Fruit fly (Drosophila melanogaster) whole organism, embryonic: ENCODE data around the gene Syx8.

Experiments
- Bdp1 ChIP-seq: fragments of 200-800 bp; sonication (Bioruptor generic); optimal IDR thresholded peaks from 3 replicates; lab custom pipeline; 2016; ENCODE audit warnings: missing biosample characterization, missing genetic modification characterization
- CG10147 ChIP-seq: fragments of 200-800 bp; sonication (Bioruptor generic); optimal IDR thresholded peaks from 2 replicates; lab custom pipeline; 2019; ENCODE audit warnings: missing biosample characterization, mild to moderate bottlenecking, missing genetic modification characterization, moderate library complexity
- CG10654 ChIP-seq: fragments of 200-800 bp; sonication (Bioruptor generic); optimal IDR thresholded peaks from 2 replicates; lab custom pipeline; 2016; ENCODE audit warnings: missing biosample characterization, missing genetic modification characterization
- CG11723 ChIP-seq: fragments of 200-800 bp; sonication (Bioruptor generic); optimal IDR thresholded peaks from 2 replicates; lab custom pipeline; 2017; ENCODE audit warnings: missing biosample characterization, mild to moderate bottlenecking, missing genetic modification characterization
- CG1233 ChIP-seq: fragments of 200-800 bp; sonication (Bioruptor generic); optimal IDR thresholded peaks from 4 replicates; lab custom pipeline; 2018; ENCODE audit warnings: missing biosample characterization, mild to moderate bottlenecking, missing genetic modification characterization
- CG12769 ChIP-seq: fragments of 200-800 bp; sonication (Bioruptor generic); optimal IDR thresholded peaks from 2 replicates; lab custom pipeline; 2019; ENCODE audit warnings: missing biosample characterization, mild to moderate bottlenecking, missing genetic modification characterization, moderate library complexity
- CG13775 ChIP-seq: fragments of 200-800 bp; sonication (Bioruptor generic); optimal IDR thresholded peaks from 3 replicates; lab custom pipeline; 2017; ENCODE audit warnings: missing biosample characterization, mild to moderate bottlenecking, missing genetic modification characterization
- CG13894 ChIP-seq: fragments of 200-800 bp; sonication (Bioruptor generic); optimal IDR thresholded peaks from 3 replicates; lab custom pipeline; 2018; ENCODE audit warnings: missing biosample characterization, mild to moderate bottlenecking, missing genetic modification characterization, moderate library complexity
- CG17359 ChIP-seq: fragments of 200-800 bp; sonication (Bioruptor generic); optimal IDR thresholded peaks from 3 replicates; lab custom pipeline; 2018; ENCODE audit warnings: missing biosample characterization, mild to moderate bottlenecking, missing genetic modification characterization, moderate library complexity
- CG30431 ChIP-seq: fragments of 200-800 bp; sonication (Bioruptor generic); optimal IDR thresholded peaks from 2 replicates; lab custom pipeline; 2017; ENCODE audit warnings: missing biosample characterization, missing genetic modification characterization
- CG31365 ChIP-seq: fragments of 200-800 bp; sonication (Bioruptor generic); optimal IDR thresholded peaks from 2 replicates; lab custom pipeline; 2018; ENCODE audit warnings: missing biosample characterization, mild to moderate bottlenecking, missing genetic modification characterization
- CG32767 ChIP-seq: fragments of 200-800 bp; sonication (Bioruptor generic); IDR thresholded peaks from 2 replicates; pipeline ENCODE4 v1.3.6; 2022; ENCODE audit warnings: missing biosample characterization, missing genetic modification characterization
- CG3281 ChIP-seq: fragments of 200-800 bp; sonication (Bioruptor generic); optimal IDR thresholded peaks from 3 replicates; lab custom pipeline; 2017; ENCODE audit warnings: missing biosample characterization, mild to moderate bottlenecking, missing genetic modification characterization
- CG3726 ChIP-seq: fragments of 200-800 bp; sonication (Bioruptor generic); IDR thresholded peaks from 3 replicates; pipeline ENCODE4, ENCODE4 v1.3.6; 2022; ENCODE audit warnings: missing biosample characterization, missing genetic modification characterization
- CG4328 ChIP-seq: fragments of 200-800 bp; sonication (Bioruptor generic); optimal IDR thresholded peaks from 3 replicates; lab custom pipeline; 2017; ENCODE audit warnings: missing biosample characterization, missing genetic modification reagents, missing genetic modification characterization
- CG6175 ChIP-seq: fragments of 200-800 bp; sonication (Bioruptor generic); IDR thresholded peaks from 3 replicates; pipeline ENCODE4 v1.3.6; 2022; ENCODE audit warnings: missing biosample characterization, missing genetic modification characterization
- CG7745 ChIP-seq: fragments of 200-800 bp; sonication (Bioruptor generic); optimal IDR thresholded peaks from 2 replicates; lab custom pipeline; 2018; ENCODE audit warnings: missing biosample characterization, mild to moderate bottlenecking, missing genetic modification characterization, moderate library complexity
- CG8359 ChIP-seq: fragments of 200-800 bp; sonication (Bioruptor generic); optimal IDR thresholded peaks from 2 replicates; lab custom pipeline; 2017; ENCODE audit warnings: missing biosample characterization, mild to moderate bottlenecking, missing genetic modification characterization, borderline replicate concordance
- CG8924 ChIP-seq: fragments of 200-800 bp; optimal IDR thresholded peaks from 3 replicates; lab custom pipeline; 2019; ENCODE audit warnings: missing biosample characterization, mild to moderate bottlenecking, missing genetic modification characterization, moderate library complexity
- CG9437 ChIP-seq: fragments of 200-800 bp; sonication (Bioruptor generic); optimal IDR thresholded peaks from 2 replicates; lab custom pipeline; 2018; ENCODE audit warnings: missing biosample characterization, mild to moderate bottlenecking, missing genetic modification characterization
- CG9817 ChIP-seq: fragments of 200-800 bp; sonication (Bioruptor generic); optimal IDR thresholded peaks from 2 replicates; lab custom pipeline; 2018; ENCODE audit warnings: missing biosample characterization, mild to moderate bottlenecking, missing genetic modification characterization, moderate library complexity
- Dek ChIP-seq: fragments of 200-800 bp; sonication (Bioruptor generic); optimal IDR thresholded peaks from 3 replicates; lab custom pipeline; 2019; ENCODE audit warnings: missing biosample characterization, mild to moderate bottlenecking, missing genetic modification characterization, moderate library complexity
- Dll ChIP-seq: fragments of 200-800 bp; sonication (Bioruptor generic); IDR thresholded peaks from 4 replicates; pipeline ENCODE4 v1.3.6; 2022; ENCODE audit warnings: missing biosample characterization, missing genetic modification characterization; ENCODE audit not compliant: partially characterized antibody
- GATAe ChIP-seq: fragments of 200-800 bp; sonication (Bioruptor generic); conservative IDR thresholded peaks from 2 replicates; pipeline ENCODE4 v1.3.6; 2022; ENCODE audit warnings: missing biosample characterization, missing genetic modification characterization
- HLHmδ ChIP-seq: fragments of 200-800 bp; sonication (Bioruptor generic); optimal IDR thresholded peaks from 2 replicates; lab custom pipeline; 2018; ENCODE audit warnings: missing biosample characterization, mild to moderate bottlenecking, missing genetic modification characterization, moderate library complexity
- Hr78 ChIP-seq, 2 experiments: fragments of 200-800 bp in 1 of 2; fragments of >200 bp in 1 of 2; sonication (Bioruptor generic) in 1 of 2; optimal IDR thresholded peaks; 2 replicates each; lab custom pipeline; 2017 to 2019; ENCODE audit warnings: missing biosample characterization in 2 of 2, missing genetic modification characterization in 2 of 2, mild to moderate bottlenecking in 1 of 2, moderate library complexity in 1 of 2
- Med ChIP-seq: fragments of 200-800 bp; sonication (Bioruptor generic); peaks from one replicate; lab custom pipeline; 2016; ENCODE audit warnings: missing biosample characterization, missing genetic modification characterization, mild to moderate bottlenecking, inconsistent platforms, moderate library complexity
- Sry-δ ChIP-seq: fragments of 200-800 bp; sonication (Bioruptor generic); optimal IDR thresholded peaks from 2 replicates; lab custom pipeline; 2016; ENCODE audit warnings: missing biosample characterization, missing genetic modification characterization
- ac ChIP-seq: fragments of 200-800 bp; sonication (Bioruptor generic); optimal IDR thresholded peaks from 3 replicates; lab custom pipeline; 2017; ENCODE audit warnings: missing biosample characterization, mild to moderate bottlenecking, missing genetic modification characterization
- ara ChIP-seq: fragments of 200-800 bp; sonication (Bioruptor generic); IDR thresholded peaks from 2 replicates; pipeline ENCODE4 v1.3.6; 2022; ENCODE audit warnings: missing biosample characterization, missing genetic modification characterization
- bbx ChIP-seq: fragments of 200-800 bp; sonication (Bioruptor generic); IDR thresholded peaks from 2 replicates; pipeline ENCODE4 v1.3.6; 2022; ENCODE audit warnings: missing biosample characterization, missing genetic modification characterization; ENCODE audit not compliant: partially characterized antibody
- bigmax ChIP-seq: fragments of 200-800 bp; sonication (Bioruptor generic); optimal IDR thresholded peaks from 2 replicates; lab custom pipeline; 2018; ENCODE audit warnings: missing biosample characterization, mild to moderate bottlenecking, missing genetic modification characterization
- bsh ChIP-seq, 2 experiments: fragments of 200-800 bp; sonication (Bioruptor generic); optimal IDR thresholded peaks; 2 replicates each; lab custom pipeline; 2017 to 2018; ENCODE audit warnings: mild to moderate bottlenecking in 2 of 2, missing biosample characterization in 2 of 2, missing genetic modification characterization in 2 of 2, moderate library complexity in 1 of 2
- cas ChIP-seq: fragments of 200-800 bp; sonication (Bioruptor generic); IDR thresholded peaks from 2 replicates; pipeline ENCODE4 v1.3.6; 2022; ENCODE audit warnings: missing biosample characterization, missing genetic modification characterization
- cato ChIP-seq: fragments of 200-800 bp; sonication (Bioruptor generic); optimal IDR thresholded peaks from 2 replicates; lab custom pipeline; 2016; ENCODE audit warnings: missing biosample characterization, missing genetic modification characterization, borderline replicate concordance
- crp ChIP-seq, 2 experiments: fragments of 200-800 bp; sonication (Bioruptor generic); optimal IDR thresholded peaks; 2 replicates in 1 of 2; 3 replicates in 1 of 2; lab custom pipeline; 2017; ENCODE audit warnings: missing biosample characterization in 2 of 2, missing genetic modification characterization in 2 of 2, mild to moderate bottlenecking in 1 of 2, moderate library complexity in 1 of 2
- fru ChIP-seq: fragments of >200 bp; optimal IDR thresholded peaks from 2 replicates; lab custom pipeline; 2017
- ftz-f1 ChIP-seq: fragments of 200-800 bp; sonication (Bioruptor generic); optimal IDR thresholded peaks from 2 replicates; lab custom pipeline; 2016; ENCODE audit warnings: missing biosample characterization, missing genetic modification characterization
- insv ChIP-seq, 2 experiments: fragments of 200-800 bp; sonication (Bioruptor generic); optimal IDR thresholded peaks; 3 replicates each; lab custom pipeline; 2016 to 2018; ENCODE audit warnings: missing biosample characterization in 2 of 2, missing genetic modification characterization in 2 of 2
- kni ChIP-seq: fragments of 200-800 bp; sonication (Bioruptor generic); optimal IDR thresholded peaks from 3 replicates; lab custom pipeline; 2017; ENCODE audit warnings: mild to moderate bottlenecking, missing biosample characterization, missing genetic modification reagents, missing genetic modification characterization
- luna ChIP-seq: fragments of 200-800 bp; sonication (Bioruptor generic); optimal IDR thresholded peaks from 2 replicates; lab custom pipeline; 2016; ENCODE audit warnings: missing biosample characterization, missing genetic modification characterization
- nom ChIP-seq: fragments of 200-800 bp; sonication (Bioruptor generic); optimal IDR thresholded peaks from 2 replicates; lab custom pipeline; 2017; ENCODE audit warnings: missing biosample characterization, missing genetic modification characterization, mild to moderate bottlenecking, moderate library complexity, missing genetic modification reagents
- p53 ChIP-seq: fragments of 200-800 bp; sonication (Bioruptor generic); optimal IDR thresholded peaks from 2 replicates; lab custom pipeline; 2016; ENCODE audit warnings: missing biosample characterization, missing genetic modification characterization
- scrt ChIP-seq: fragments of 200-800 bp; sonication (Bioruptor generic); optimal IDR thresholded peaks from 2 replicates; lab custom pipeline; 2018; ENCODE audit warnings: missing biosample characterization, mild to moderate bottlenecking, missing genetic modification characterization, moderate library complexity
- sens ChIP-seq: fragments of 200-800 bp; sonication (Bioruptor generic); peaks from one replicate; lab custom pipeline; 2016; ENCODE audit warnings: missing biosample characterization, missing genetic modification characterization
- stc ChIP-seq: fragments of 200-800 bp; sonication (Bioruptor generic); IDR thresholded peaks from 2 replicates; pipeline ENCODE4 v1.3.6; 2022; ENCODE audit warnings: missing biosample characterization, missing genetic modification characterization
- tgo ChIP-seq: fragments of 200-800 bp; sonication (Bioruptor generic); IDR thresholded peaks from 3 replicates; pipeline ENCODE4 v1.3.6; 2022; ENCODE audit warnings: missing biosample characterization, missing genetic modification characterization
- tna ChIP-seq: fragments of 200-800 bp; sonication (Bioruptor generic); IDR thresholded peaks from 2 replicates; pipeline ENCODE4 v1.3.6; 2022; ENCODE audit warnings: missing biosample characterization, missing genetic modification characterization; ENCODE audit not compliant: partially characterized antibody
- trh ChIP-seq: fragments of 200-800 bp; sonication (Bioruptor generic); optimal IDR thresholded peaks from 2 replicates; lab custom pipeline; 2016; ENCODE audit warnings: missing biosample characterization, missing genetic modification characterization
- unpg ChIP-seq: fragments of 200-800 bp; sonication (Bioruptor generic); optimal IDR thresholded peaks from 3 replicates; lab custom pipeline; 2018; ENCODE audit warnings: missing biosample characterization, mild to moderate bottlenecking, missing genetic modification characterization, moderate library complexity

Syx8 gene

dm6 chr3L:16569456-16569855 lies 17.4 kb downstream of the Syx8 start:
- TF ChIP-seq CG11723 (GFP tag; lab: Kevin White, UChicago) (no peak), CG10147 (GFP tag; lab: Kevin White, UChicago) (no peak), Sry-δ (no peak), luna (GFP tag; lab: Kevin White, UChicago) (no peak), CG3281 (GFP tag; lab: Kevin White, UChicago) (no peak), CG3726 (no peak), Bdp1 (GFP tag; lab: Kevin White, UChicago) (no peak), CG9437 (no peak), CG6175 (GFP tag; lab: Robert Waterston, UW) (no peak), bigmax (GFP tag; lab: Kevin White, UChicago) (no peak), tgo (GFP tag; lab: Robert Waterston, UW) (no peak), CG32767 (GFP tag; lab: Robert Waterston, UW) (no peak), CG10654 (no peak), CG17359 (tag; lab: Kevin White, UChicago) (no peak), Dek (tag; lab: Kevin White, UChicago) (no peak), CG4328 (GFP tag; lab: Kevin White, UChicago) (peak; percentile 13), stc (GFP tag; lab: Robert Waterston, UW) (no peak), insv (GFP tag; optimal IDR thresholded peaks at IDR 0.05; lab: Kevin White, UChicago) (no peak), CG9817 (tag; lab: Kevin White, UChicago) (no peak), kni (GFP tag; lab: Kevin White, UChicago) (peak; percentile 48), Dll (GFP tag; lab: Robert Waterston, UW) (no peak), GATAe (GFP tag; lab: Robert Waterston, UW) (no peak), cas (GFP tag; lab: Robert Waterston, UW) (no peak), CG7745 (tag; lab: Kevin White, UChicago) (peak; percentile 66), trh (GFP tag; lab: Kevin White, UChicago) (no peak), CG1233 (no peak), bsh (GFP tag; optimal IDR thresholded peaks at IDR 0.05; lab: Kevin White, UChicago) (no peak), scrt (GFP tag; lab: Kevin White, UChicago) (no peak), crp (GFP tag; optimal IDR thresholded peaks at IDR 0.05; lab: Kevin White, UChicago) (no peak), CG13894 (tag; lab: Kevin White, UChicago) (no peak), bbx (no peak), sens (GFP tag; lab: Kevin White, UChicago) (peak; percentile 26), CG12769 (tag; lab: Kevin White, UChicago) (peak; percentile 96), CG8924 (no peak), CG13775 (GFP tag; lab: Kevin White, UChicago) (no peak), CG31365 (no peak), nom (GFP tag; lab: Kevin White, UChicago) (no peak), unpg (GFP tag; lab: Kevin White, UChicago) (no peak), Med (GFP tag; lab: Kevin White, UChicago) (peak; percentile 4), p53 (GFP tag; lab: Kevin White, UChicago) (no peak), cato (GFP tag; lab: Kevin White, UChicago) (no peak), CG8359 (GFP tag; lab: Kevin White, UChicago) (peak; percentile 14), HLHmδ (GFP tag; lab: Kevin White, UChicago) (no peak), ftz-f1 (GFP tag; lab: Kevin White, UChicago) (peak; percentile 75), ac (GFP tag; lab: Kevin White, UChicago) (no peak), tna (GFP tag; lab: Robert Waterston, UW) (no peak), Hr78 (GFP tag; optimal IDR thresholded peaks at IDR 0.05; lab: Kevin White, UChicago) (peak in 1 of 2 experiments; percentile 69), ara (GFP tag; lab: Robert Waterston, UW) (no peak), fru (no peak), CG30431 (GFP tag; lab: Kevin White, UChicago) (no peak)
